Worm (Caenorhabditis elegans) whole organism, L4 larva: ENCODE results near the gene B0432.7.

ENCODE experiments used
- F10B5.3 ChIP-seq: sonication (generic microtip); optimal IDR thresholded peaks from 2 replicates; lab custom pipeline; 2016; ENCODE audit warnings: mild to moderate bottlenecking, missing genetic modification characterization, missing compliant biosample characterization
- F26F4.8 ChIP-seq: fragments of 200-800 bp; sonication (Bioruptor generic); conservative IDR thresholded peaks from 2 replicates; pipeline ENCODE4 v1.3.6; 2022; ENCODE audit warnings: missing genetic modification characterization, missing compliant biosample characterization
- F37D6.2 ChIP-seq: sonication (generic microtip); optimal IDR thresholded peaks from 2 replicates; lab custom pipeline; 2016; ENCODE audit warnings: mild to moderate bottlenecking, missing genetic modification characterization, missing compliant biosample characterization
- F44E2.7 ChIP-seq: fragments of 200-800 bp; sonication (Bioruptor generic); IDR thresholded peaks from 2 replicates; pipeline ENCODE4 v2.1.2; 2022; ENCODE audit warnings: missing genetic modification characterization, missing compliant biosample characterization
- R02D3.7 ChIP-seq: fragments of 150-350 bp; sonication (generic microtip); optimal IDR thresholded peaks from 3 replicates; lab custom pipeline; 2014; ENCODE audit warnings: missing biosample characterization, missing genetic modification characterization
- Y75B8A.6 ChIP-seq: fragments of 200-800 bp; sonication (Bioruptor generic); IDR thresholded peaks from 2 replicates; pipeline ENCODE4 v1.3.6; 2022; ENCODE audit warnings: missing genetic modification reagents, missing genetic modification characterization, missing compliant biosample characterization
- ZK546.5 ChIP-seq, 2 experiments: sonication (generic microtip); optimal IDR thresholded peaks; 2 replicates each; lab custom pipeline; 2017; ENCODE audit warnings: missing biosample characterization in 2 of 2, missing genetic modification characterization in 2 of 2
- aly-2 ChIP-seq: sonication (generic microtip); optimal IDR thresholded peaks from 2 replicates; lab custom pipeline; 2018; ENCODE audit warnings: missing biosample characterization, missing genetic modification characterization
- ama-1 ChIP-seq: fragments of 150-350 bp; optimal IDR thresholded peaks from 2 replicates; lab custom pipeline; 2014; ENCODE audit warnings: inconsistent platforms, mixed read lengths
- arid-1 ChIP-seq: fragments of 200-800 bp; sonication (Bioruptor generic); conservative IDR thresholded peaks from 2 replicates; pipeline ENCODE4 v1.3.6; 2022; ENCODE audit warnings: missing genetic modification reagents, missing genetic modification characterization, missing compliant biosample characterization
- ceh-62 ChIP-seq: sonication (generic microtip); optimal IDR thresholded peaks from 2 replicates; lab custom pipeline; 2017; ENCODE audit warnings: missing biosample characterization, missing genetic modification characterization
- ceh-82 ChIP-seq: sonication (generic microtip); optimal IDR thresholded peaks from 2 replicates; lab custom pipeline; 2017; ENCODE audit warnings: missing biosample characterization, missing genetic modification characterization
- daf-16 ChIP-seq, 3 experiments: sonication (generic microtip); optimal IDR thresholded peaks; 2 replicates each; lab custom pipeline; 2016 to 2017; ENCODE audit warnings: missing genetic modification characterization in 3 of 3, missing genetic modification reagents in 3 of 3, mild to moderate bottlenecking in 2 of 3, missing compliant biosample characterization in 2 of 3, missing biosample characterization in 1 of 3, moderate library complexity in 1 of 3
- daf-8 ChIP-seq: fragments of 200-800 bp; sonication (Bioruptor generic); IDR thresholded peaks from 2 replicates; pipeline ENCODE4 v1.3.6; 2022; ENCODE audit warnings: missing genetic modification characterization, missing compliant biosample characterization
- dmd-6 ChIP-seq: fragments of 200-800 bp; sonication (Bioruptor generic); IDR thresholded peaks from 2 replicates; pipeline ENCODE4 v1.3.6; 2022; ENCODE audit warnings: missing genetic modification reagents, missing genetic modification characterization, missing compliant biosample characterization
- dmd-9 ChIP-seq: fragments of 200-800 bp; sonication (Bioruptor generic); IDR thresholded peaks from 2 replicates; pipeline ENCODE4 v1.3.6; 2022; ENCODE audit warnings: missing genetic modification reagents, missing genetic modification characterization, missing compliant biosample characterization
- fkh-10 ChIP-seq: fragments of 150-350 bp; optimal IDR thresholded peaks from 2 replicates; lab custom pipeline; 2014; ENCODE audit warnings: missing biosample characterization, missing genetic modification reagents, missing genetic modification characterization
- hlh-11 ChIP-seq: fragments of 200-800 bp; sonication (Bioruptor generic); optimal IDR thresholded peaks from 2 replicates; lab custom pipeline; 2018; ENCODE audit warnings: mild to moderate bottlenecking, missing genetic modification characterization, missing compliant biosample characterization
- hmg-1.1 ChIP-seq: fragments of 200-800 bp; sonication (Bioruptor generic); IDR thresholded peaks from 2 replicates; pipeline ENCODE4 v1.3.6; 2022; ENCODE audit warnings: missing genetic modification reagents, missing genetic modification characterization, missing compliant biosample characterization
- lin-13 ChIP-seq: fragments of 150-350 bp; optimal IDR thresholded peaks from 2 replicates; lab custom pipeline; 2014; ENCODE audit warnings: missing biosample characterization, missing genetic modification reagents, missing genetic modification characterization
- mep-1 ChIP-seq: fragments of 150-350 bp; sonication (generic microtip); optimal IDR thresholded peaks from 3 replicates; lab custom pipeline; 2014; ENCODE audit warnings: missing biosample characterization, missing genetic modification characterization
- nhr-10 ChIP-seq: fragments of 150-350 bp; optimal IDR thresholded peaks from 2 replicates; lab custom pipeline; 2014; ENCODE audit warnings: missing biosample characterization, missing genetic modification characterization
- nhr-237 ChIP-seq: sonication (generic microtip); optimal IDR thresholded peaks from 2 replicates; lab custom pipeline; 2017; ENCODE audit warnings: missing biosample characterization, missing genetic modification characterization
- nhr-25 ChIP-seq: sonication (generic microtip); optimal IDR thresholded peaks from 2 replicates; lab custom pipeline; 2017; ENCODE audit warnings: missing genetic modification characterization, mild to moderate bottlenecking, missing compliant biosample characterization, antibody characterized with exemption, moderate library complexity, borderline replicate concordance; ENCODE audit not compliant: insufficient read depth
- nhr-42 ChIP-seq: fragments of 200-800 bp; sonication (Bioruptor generic); IDR thresholded peaks from 2 replicates; pipeline ENCODE4 v1.3.6; 2022; ENCODE audit warnings: missing genetic modification characterization, missing compliant biosample characterization
- nhr-48 ChIP-seq: sonication (generic microtip); optimal IDR thresholded peaks from 2 replicates; lab custom pipeline; 2016; ENCODE audit warnings: mild to moderate bottlenecking, missing genetic modification characterization, missing compliant biosample characterization
- nhr-76 ChIP-seq: fragments of 150-350 bp; optimal IDR thresholded peaks from 2 replicates; lab custom pipeline; 2014; ENCODE audit warnings: missing biosample characterization, missing genetic modification characterization
- nhr-77 ChIP-seq: fragments of 150-350 bp; optimal IDR thresholded peaks from 2 replicates; lab custom pipeline; 2014; ENCODE audit warnings: missing biosample characterization, missing genetic modification characterization
- pha-4 ChIP-seq, 2 experiments: fragments of 150-350 bp in 1 of 2; fragments of 200-800 bp in 1 of 2; sonication (Bioruptor generic) in 1 of 2; IDR thresholded peaks in 1 of 2; optimal IDR thresholded peaks in 1 of 2; 2 replicates each; pipeline versions ENCODE4 v1.3.6 to Lab custom; 2014 to 2022; ENCODE audit warnings: missing genetic modification characterization in 2 of 2, missing genetic modification reagents in 2 of 2, missing biosample characterization in 1 of 2, missing compliant biosample characterization in 1 of 2
- php-3 ChIP-seq: fragments of 200-800 bp; sonication (Bioruptor generic); IDR thresholded peaks from 2 replicates; pipeline ENCODE4 v1.3.6; 2022; ENCODE audit warnings: missing genetic modification reagents, missing genetic modification characterization, missing compliant biosample characterization
- tra-1 ChIP-seq: fragments of 200-800 bp; sonication (Bioruptor generic); IDR thresholded peaks from 2 replicates; pipeline ENCODE4 v1.3.6; 2022; ENCODE audit warnings: missing genetic modification reagents, missing genetic modification characterization, missing compliant biosample characterization
- unc-62 ChIP-seq, 3 experiments: fragments of 150-350 bp in 1 of 3; sonication (generic microtip); optimal IDR thresholded peaks in 2 of 3; peaks in 1 of 3; 1 replicate in 1 of 3; 2 replicates in 2 of 3; lab custom pipeline; 2014 to 2017; ENCODE audit warnings: missing biosample characterization in 3 of 3, missing genetic modification characterization in 3 of 3, missing genetic modification reagents in 3 of 3, missing genotype in 1 of 3
- vab-7 ChIP-seq: fragments of 200-800 bp; sonication (Bioruptor generic); IDR thresholded peaks from 2 replicates; pipeline ENCODE4 v1.3.6; 2022; ENCODE audit warnings: missing genetic modification reagents, missing genetic modification characterization, missing compliant biosample characterization

B0432.7 gene

ce11 chrII:283594-283993 lies 9.8 kb upstream of the B0432.7 start, which contains the start of gene B0432.9:
Gene B0432.9 (minus strand): TSS chrII:283694.
- TF ChIP-seq ceh-82 (no peak), F44E2.7 (no peak), nhr-48 (no peak), daf-8 (GFP tag; lab: Robert Waterston, UW) (no peak), nhr-237 (no peak)

ce11 chrII:282483-282882 lies 8.7 kb upstream of the B0432.7 start, which contains the start of gene trul-1:
Gene trul-1 (minus strand): TSS chrII:282583.
- no peak for TF ChIP-seq R02D3.7 (tag; lab: Kevin White, UChicago)
- no peak for TF ChIP-seq unc-62 (GFP tag; optimal IDR thresholded peaks at IDR 0.05 in 1 of 2; lab: Kevin White, UChicago)
- TF ChIP-seq unc-62 (tag; optimal IDR thresholded peaks at IDR 0.05; lab: Kevin White, UChicago) = no peak
- no peak for TF ChIP-seq ceh-62 (tag; lab: Kevin White, UChicago)
- TF ChIP-seq lin-13 (GFP tag; lab: Kevin White, UChicago) = no peak
- TF ChIP-seq dmd-6 (GFP tag; lab: Robert Waterston, UW) = no peak
- no peak for TF ChIP-seq php-3 (GFP tag; lab: Robert Waterston, UW)
- no peak for TF ChIP-seq F26F4.8 (GFP tag; lab: Robert Waterston, UW)
- no peak for TF ChIP-seq ama-1

ce11 chrII:278636-279035 lies 4.9 kb upstream of the B0432.7 start, which contains the start of gene B0432.8:
Gene B0432.8 (minus strand): TSS chrII:278736.
- TF ChIP-seq nhr-10 = no peak
- TF ChIP-seq ceh-62 (tag; lab: Kevin White, UChicago) = no peak
- TF ChIP-seq daf-16 (GFP tag; optimal IDR thresholded peaks at IDR 0.05; lab: Kevin White, UChicago) = no peak
- TF ChIP-seq daf-16 (tag; optimal IDR thresholded peaks at IDR 0.05; lab: Kevin White, UChicago) = no peak
- TF ChIP-seq F10B5.3 = no peak
- no peak for TF ChIP-seq nhr-25 (tag; lab: Kevin White, UChicago)
- no peak for TF ChIP-seq tra-1 (GFP tag; lab: Robert Waterston, UW)

ce11 chrII:264053-264452 lies 9.7 kb downstream of the B0432.7 start, which contains the start of gene B0432.14:
Gene B0432.14 (plus strand): TSS chrII:264353.
- TF ChIP-seq Y75B8A.6 (GFP tag; lab: Robert Waterston, UW) = no peak
- TF ChIP-seq hlh-11 (tag; lab: Kevin White, UChicago) = no peak
- no peak for TF ChIP-seq nhr-77 (tag; lab: Kevin White, UChicago)
- TF ChIP-seq dmd-9 = no peak
- no peak for TF ChIP-seq ZK546.5 (tag; optimal IDR thresholded peaks at IDR 0.05; lab: Kevin White, UChicago)
- no peak for TF ChIP-seq aly-2 (tag; lab: Kevin White, UChicago)
- TF ChIP-seq F37D6.2 (tag; lab: Kevin White, UChicago) = no peak
- no peak for TF ChIP-seq vab-7 (GFP tag; lab: Robert Waterston, UW)
- TF ChIP-seq pha-4 (GFP tag; IDR thresholded peaks at IDR 0.05; lab: Robert Waterston, UW) = no peak
- no peak for TF ChIP-seq pha-4 (tag; optimal IDR thresholded peaks at IDR 0.05; lab: Kevin White, UChicago)
- TF ChIP-seq nhr-76 = no peak
- TF ChIP-seq nhr-42 (GFP tag; lab: Robert Waterston, UW) = no peak
- no peak for TF ChIP-seq mep-1 (tag; lab: Kevin White, UChicago)
- TF ChIP-seq hmg-1.1 (GFP tag; lab: Robert Waterston, UW) = no peak
- TF ChIP-seq fkh-10 (GFP tag; lab: Kevin White, UChicago) = no peak

ce11 chrII:263563-263962 lies 10.2 kb downstream of the B0432.7 start, which contains the start of gene scc-2:
Gene scc-2 (minus strand): TSS chrII:263663.
- no peak for TF ChIP-seq arid-1 (GFP tag; lab: Robert Waterston, UW)
- TF ChIP-seq, all 104 proteins: peak for 0
